Fruit fly (Drosophila melanogaster) Kc167 (cell line): ENCODE measurements around the gene prtp.
"Not testable (repeated sequence)": the region's sequence is repeated elsewhere in the genome, so short reads cannot be mapped to it uniquely, and the experiment has no call there.

Experiments used
- Myc ChIP-seq: fragments of >200 bp; optimal IDR thresholded peaks from 2 replicates; lab custom pipeline; 2017; ENCODE audit warnings: missing external identifiers
- Sin3A ChIP-seq: fragments of >200 bp; optimal IDR thresholded peaks from 2 replicates; lab custom pipeline; 2018; ENCODE audit warnings: missing external identifiers
- h ChIP-seq: fragments of >200 bp; optimal IDR thresholded peaks from 3 replicates; lab custom pipeline; 2018; ENCODE audit warnings: missing external identifiers
- insv ChIP-seq: fragments of >200 bp; optimal IDR thresholded peaks from 3 replicates; lab custom pipeline; 2018; ENCODE audit warnings: missing external identifiers
- psq ChIP-seq: fragments of >200 bp; optimal IDR thresholded peaks from 2 replicates; lab custom pipeline; 2017; ENCODE audit warnings: missing external identifiers
- ttk ChIP-seq: sonication (Bioruptor generic); optimal IDR thresholded peaks from 2 replicates; lab custom pipeline; 2017; ENCODE audit warnings: missing external identifiers

prtp gene

dm6 chrX:11720138-11720537 lies 3.6 kb downstream of the prtp start, which contains the start of gene Tango10:
Tango10 (plus strand) TSS chrX:11720245.
- TF ChIP-seq h (lab: Kevin White, UChicago) (no peak), Myc (lab: Kevin White, UChicago) (no peak), psq (lab: Kevin White, UChicago) (no peak), insv (no peak), ttk (lab: Kevin White, UChicago) (no peak), Sin3A (lab: Kevin White, UChicago) (no peak)

- TF ChIP-seq psq (lab: Kevin White, UChicago) = no peak
- no peak for TF ChIP-seq h (lab: Kevin White, UChicago)
- TF ChIP-seq insv = no peak
- TF ChIP-seq Sin3A (lab: Kevin White, UChicago) = no peak
- no peak for TF ChIP-seq ttk (lab: Kevin White, UChicago)
- no peak for TF ChIP-seq Myc (lab: Kevin White, UChicago)
Observed at dm6 chrX:11723946-11724345, 7.4 kb downstream of the prtp start, which contains the start of gene CG15221. CG15221 (plus strand) TSS chrX:11724246.

dm6 chrX:11728999-11729398 lies 12.4 kb downstream of the prtp start, which contains the start of gene inaF-D:
inaF-D (minus strand) TSS chrX:11729099.
- TF ChIP-seq insv = no peak
- no peak for TF ChIP-seq ttk (lab: Kevin White, UChicago)
- no peak for TF ChIP-seq h (lab: Kevin White, UChicago)
- TF ChIP-seq Sin3A (lab: Kevin White, UChicago) = no peak
- TF ChIP-seq Myc (lab: Kevin White, UChicago) = no peak
- TF ChIP-seq psq (lab: Kevin White, UChicago) = no peak

- no peak for TF ChIP-seq ttk (lab: Kevin White, UChicago)
- TF ChIP-seq psq (lab: Kevin White, UChicago) = no peak
- TF ChIP-seq Sin3A (lab: Kevin White, UChicago) = no peak
- no peak for TF ChIP-seq h (lab: Kevin White, UChicago)
- no peak for TF ChIP-seq insv
- TF ChIP-seq Myc (lab: Kevin White, UChicago) = no peak
Observed at dm6 chrX:11729993-11730392, 13.4 kb downstream of the prtp start.

dm6 chrX:11731665-11732064 lies 15.1 kb downstream of the prtp start, which contains the start of gene inaF-C:
inaF-C (minus strand) TSS chrX:11731765.
- TF ChIP-seq h (lab: Kevin White, UChicago) (no peak), ttk (lab: Kevin White, UChicago) (no peak), psq (lab: Kevin White, UChicago) (no peak), Sin3A (lab: Kevin White, UChicago) (no peak), insv (no peak), Myc (lab: Kevin White, UChicago) (no peak)

dm6 chrX:11732670-11733069 lies 16.1 kb downstream of the prtp start, which contains the start of gene inaF-B:
inaF-B (minus strand) TSS chrX:11732770.
- no peak for TF ChIP-seq ttk (lab: Kevin White, UChicago)
- no peak for TF ChIP-seq Sin3A (lab: Kevin White, UChicago)
- TF ChIP-seq h (lab: Kevin White, UChicago) = no peak
- TF ChIP-seq psq (lab: Kevin White, UChicago) = no peak
- no peak for TF ChIP-seq Myc (lab: Kevin White, UChicago)
- no peak for TF ChIP-seq insv

dm6 chrX:11733795-11734194 lies 17.2 kb downstream of the prtp start, which contains the start of gene inaF-A:
inaF-A (minus strand) TSS chrX:11733895.
- no peak for TF ChIP-seq Myc (lab: Kevin White, UChicago)
- no peak for TF ChIP-seq Sin3A (lab: Kevin White, UChicago)
- TF ChIP-seq psq (lab: Kevin White, UChicago) = no peak
- TF ChIP-seq h (lab: Kevin White, UChicago) = no peak

dm6 chrX:11736421-11736820 lies 19.9 kb downstream of the prtp start:
- TF ChIP-seq h (lab: Kevin White, UChicago) (no peak), Myc (lab: Kevin White, UChicago) (no peak), Sin3A (lab: Kevin White, UChicago) (no peak), insv (no peak), ttk (lab: Kevin White, UChicago) (no peak), psq (lab: Kevin White, UChicago) (no peak)

dm6 chrX:11753973-11754372 lies 37.4 kb downstream of the prtp start, which contains the start of gene m:
m (plus strand) TSS chrX:11754273.
- TF ChIP-seq insv; ttk (lab: Kevin White, UChicago); Myc (lab: Kevin White, UChicago): not testable (repeated sequence)

- TF ChIP-seq psq (lab: Kevin White, UChicago) (no peak), insv (no peak), Myc (lab: Kevin White, UChicago) (no peak), Sin3A (lab: Kevin White, UChicago) (no peak), h (lab: Kevin White, UChicago) (no peak), ttk (lab: Kevin White, UChicago) (no peak)
Observed at dm6 chrX:11756892-11757291, 40.3 kb downstream of the prtp start.

dm6 chrX:11764540-11765136 lies 48.1 kb downstream of the prtp start, which contains the start of gene CG9360:
CG9360 (minus strand) TSS chrX:11764590.
- TF ChIP-seq Sin3A (lab: Kevin White, UChicago) = no peak
- TF ChIP-seq psq (lab: Kevin White, UChicago) = no peak
- no peak for TF ChIP-seq Myc (lab: Kevin White, UChicago)
- no peak for TF ChIP-seq h (lab: Kevin White, UChicago)
- TF ChIP-seq insv = no peak
- TF ChIP-seq ttk (lab: Kevin White, UChicago) = no peak

- TF ChIP-seq Myc (lab: Kevin White, UChicago) = no peak
- TF ChIP-seq ttk (lab: Kevin White, UChicago) = no peak
- TF ChIP-seq insv = no peak
- TF ChIP-seq h (lab: Kevin White, UChicago) = no peak
Observed at dm6 chrX:11769435-11769834, 52.9 kb downstream of the prtp start.
